Worm (Caenorhabditis elegans) whole organism, L3 larva: Measurements from ENCODE around the gene str-254.

ENCODE experiments used
- R02D3.7 ChIP-seq: fragments of 150-350 bp; optimal IDR thresholded peaks from 2 replicates; lab custom pipeline; 2014; ENCODE audit warnings: missing biosample characterization, missing genetic modification characterization
- ceh-82 ChIP-seq: fragments of 150-350 bp; optimal IDR thresholded peaks from 2 replicates; lab custom pipeline; 2014; ENCODE audit warnings: missing biosample characterization, missing genetic modification characterization

ce11 chrV:16194639-16195038 lies 41.4 kb upstream of the str-254 start, which contains the start of gene rabr-4:
- TF ChIP-seq R02D3.7 (tag; lab: Kevin White, UChicago) (no peak), ceh-82 (tag; lab: Kevin White, UChicago) (no peak)
